Fruit fly (Drosophila melanogaster): ENCODE results near the gene CG15385.

CG15385 gene

dm6 chr2L:2182735-2183340, 29.5 kb downstream of the CG15385 start:
- no peak for TF ChIP-seq CG8478 (optimal IDR thresholded peaks at IDR 0.05)
- TF ChIP-seq CTCF (optimal IDR thresholded peaks at IDR 0.05) = no peak

- TF ChIP-seq CG8478 (optimal IDR thresholded peaks at IDR 0.05) (no peak), CTCF (optimal IDR thresholded peaks at IDR 0.05) (no peak)
Measured at dm6 chr2L:2181971-2182643, 30.3 kb downstream of the CG15385 start.

dm6 chr2L:2180665-2181064, 31.7 kb downstream of the CG15385 start:
- TF ChIP-seq CG8478 (optimal IDR thresholded peaks at IDR 0.05) (no peak), CTCF (optimal IDR thresholded peaks at IDR 0.05) (no peak)

dm6 chr2L:2180120-2180539, 32.2 kb downstream of the CG15385 start:
- TF ChIP-seq CTCF (optimal IDR thresholded peaks at IDR 0.05) (no peak), CG8478 (optimal IDR thresholded peaks at IDR 0.05) (no peak)

dm6 chr2L:2179366-2179765, 33.0 kb downstream of the CG15385 start:
- no peak for TF ChIP-seq CTCF (optimal IDR thresholded peaks at IDR 0.05)
- TF ChIP-seq CG8478 (optimal IDR thresholded peaks at IDR 0.05) = no peak

- TF ChIP-seq CTCF (optimal IDR thresholded peaks at IDR 0.05) = no peak
- no peak for TF ChIP-seq CG8478 (optimal IDR thresholded peaks at IDR 0.05)
Measured at dm6 chr2L:2178810-2179143, 33.6 kb downstream of the CG15385 start.

dm6 chr2L:2177969-2178809, 34.2 kb downstream of the CG15385 start, which contains the start of gene aop:
Gene aop, minus strand, starts transcription at chr2L:2178754.
- TF ChIP-seq CTCF (optimal IDR thresholded peaks at IDR 0.05) = no peak
- TF ChIP-seq CG8478 (optimal IDR thresholded peaks at IDR 0.05) = no peak

- TF ChIP-seq CTCF (optimal IDR thresholded peaks at IDR 0.05) (no peak), CG8478 (optimal IDR thresholded peaks at IDR 0.05) (no peak)
Measured at dm6 chr2L:2177312-2177968, 34.9 kb downstream of the CG15385 start.

- TF ChIP-seq CTCF (optimal IDR thresholded peaks at IDR 0.05) (no peak), CG8478 (optimal IDR thresholded peaks at IDR 0.05) (no peak)
Measured at dm6 chr2L:2175930-2176643, 36.3 kb downstream of the CG15385 start.

- TF ChIP-seq CG8478 (optimal IDR thresholded peaks at IDR 0.05) (no peak), CTCF (optimal IDR thresholded peaks at IDR 0.05) (no peak)
Measured at dm6 chr2L:2175090-2175830, 37.1 kb downstream of the CG15385 start.

- TF ChIP-seq CTCF (optimal IDR thresholded peaks at IDR 0.05) = no peak
Measured at dm6 chr2L:2173604-2174003, 38.8 kb downstream of the CG15385 start.

dm6 chr2L:2173191-2173590, 39.2 kb downstream of the CG15385 start:
- no peak for TF ChIP-seq CG8478 (optimal IDR thresholded peaks at IDR 0.05)
- no peak for TF ChIP-seq CTCF (optimal IDR thresholded peaks at IDR 0.05)

dm6 chr2L:2172460-2173121, 39.8 kb downstream of the CG15385 start:
- no peak for TF ChIP-seq CG8478 (optimal IDR thresholded peaks at IDR 0.05)
- TF ChIP-seq CTCF (optimal IDR thresholded peaks at IDR 0.05) = no peak

Measured in S2 (cell line).